Fruit fly (Drosophila melanogaster) whole organism, pupa: ENCODE data around the gene BG642167.
A peak's percentile ranks its signal among the peaks of the same experiment; 100 is the strongest.

Source experiments
- CG10348 ChIP-seq: fragments of 200-800 bp; sonication (Bioruptor generic); IDR thresholded peaks from 2 replicates; pipeline ENCODE4 v1.3.6; 2022; ENCODE audit warnings: missing biosample characterization, missing genetic modification characterization
- CG12605 ChIP-seq: fragments of 200-800 bp; sonication (Bioruptor generic); IDR thresholded peaks from 2 replicates; pipeline ENCODE4 v1.3.6; 2022; ENCODE audit warnings: missing biosample characterization, missing genetic modification characterization
- CG13204 ChIP-seq: fragments of 200-800 bp; sonication (Bioruptor generic); optimal IDR thresholded peaks from 2 replicates; lab custom pipeline; 2018; ENCODE audit warnings: missing biosample characterization, mild to moderate bottlenecking, missing genetic modification characterization, moderate library complexity
- CG14655 ChIP-seq: fragments of 200-800 bp; sonication (Bioruptor generic); optimal IDR thresholded peaks from 3 replicates; lab custom pipeline; 2017; ENCODE audit warnings: mild to moderate bottlenecking, missing biosample characterization, missing genetic modification reagents, missing genetic modification characterization
- CG15710 ChIP-seq: fragments of 200-800 bp; sonication (Bioruptor generic); optimal IDR thresholded peaks from 2 replicates; lab custom pipeline; 2018; ENCODE audit warnings: missing biosample characterization, mild to moderate bottlenecking, missing genetic modification characterization, moderate library complexity
- CG17806 ChIP-seq: fragments of 200-800 bp; sonication (Bioruptor generic); optimal IDR thresholded peaks from 2 replicates; lab custom pipeline; 2018; ENCODE audit warnings: missing biosample characterization, mild to moderate bottlenecking, missing genetic modification characterization, moderate library complexity
- CG32121 ChIP-seq: fragments of 200-800 bp; sonication (Bioruptor generic); IDR thresholded peaks from 2 replicates; pipeline ENCODE4 v1.3.6; 2022; ENCODE audit warnings: missing biosample characterization, missing genetic modification characterization
- CG34367 ChIP-seq: fragments of 200-800 bp; sonication (Bioruptor generic); optimal IDR thresholded peaks from 2 replicates; lab custom pipeline; 2018; ENCODE audit warnings: missing biosample characterization, mild to moderate bottlenecking, missing genetic modification characterization
- CG4496 ChIP-seq: fragments of 200-800 bp; sonication (Bioruptor generic); IDR thresholded peaks from 3 replicates; pipeline ENCODE4 v1.3.6; 2022; ENCODE audit warnings: missing biosample characterization, missing genetic modification characterization
- CG8159 ChIP-seq: fragments of 200-800 bp; sonication (Bioruptor generic); optimal IDR thresholded peaks from 3 replicates; lab custom pipeline; 2018; ENCODE audit warnings: missing biosample characterization, mild to moderate bottlenecking, missing genetic modification characterization, moderate library complexity
- CG8301 ChIP-seq: fragments of 200-800 bp; sonication (Bioruptor generic); optimal IDR thresholded peaks from 2 replicates; lab custom pipeline; 2018; ENCODE audit warnings: missing biosample characterization, mild to moderate bottlenecking, missing genetic modification characterization
- CG9948 ChIP-seq: fragments of 200-800 bp; sonication (Bioruptor generic); optimal IDR thresholded peaks from 2 replicates; lab custom pipeline; 2018; ENCODE audit warnings: missing biosample characterization, mild to moderate bottlenecking, missing genetic modification characterization, moderate library complexity
- D1 ChIP-seq: fragments of 200-800 bp; sonication (Bioruptor generic); optimal IDR thresholded peaks from 2 replicates; lab custom pipeline; 2018; ENCODE audit warnings: missing biosample characterization, mild to moderate bottlenecking, missing genetic modification characterization, moderate library complexity
- EcR ChIP-seq: fragments of 200-800 bp; sonication (Bioruptor generic); optimal IDR thresholded peaks from 3 replicates; lab custom pipeline; 2019; ENCODE audit warnings: missing biosample characterization, missing genetic modification characterization, mild to moderate bottlenecking, moderate library complexity, missing genetic modification reagents
- Ets98B ChIP-seq: fragments of 200-800 bp; sonication (Bioruptor generic); IDR thresholded peaks from 2 replicates; pipeline ENCODE4 v1.3.6; 2022; ENCODE audit warnings: missing biosample characterization, missing genetic modification characterization
- Pif1A ChIP-seq: fragments of 200-800 bp; sonication (Bioruptor generic); optimal IDR thresholded peaks from 3 replicates; lab custom pipeline; 2016; ENCODE audit warnings: missing biosample characterization, missing genetic modification characterization
- Pif1B ChIP-seq: fragments of 200-800 bp; sonication (Bioruptor generic); optimal IDR thresholded peaks from 3 replicates; lab custom pipeline; 2016; ENCODE audit warnings: missing biosample characterization, missing genetic modification characterization
- Snoo ChIP-seq: fragments of 200-800 bp; sonication (Bioruptor generic); optimal IDR thresholded peaks from 3 replicates; lab custom pipeline; 2017; ENCODE audit warnings: missing biosample characterization, mild to moderate bottlenecking, missing genetic modification characterization, inconsistent platforms
- fd96Ca ChIP-seq: fragments of 200-800 bp; sonication (Bioruptor generic); IDR thresholded peaks from 3 replicates; pipeline ENCODE4 v1.3.6; 2022; ENCODE audit warnings: missing biosample characterization, missing genetic modification characterization
- gl ChIP-seq: fragments of 200-800 bp; sonication (Bioruptor generic); optimal IDR thresholded peaks from 2 replicates; lab custom pipeline; 2018; ENCODE audit warnings: missing biosample characterization, mild to moderate bottlenecking, missing genetic modification characterization
- rn ChIP-seq: fragments of 200-800 bp; sonication (Bioruptor generic); IDR thresholded peaks from 2 replicates; pipeline ENCODE4 v1.3.6; 2022; ENCODE audit warnings: missing biosample characterization, missing genetic modification characterization

The BG642167 gene

DNA sequence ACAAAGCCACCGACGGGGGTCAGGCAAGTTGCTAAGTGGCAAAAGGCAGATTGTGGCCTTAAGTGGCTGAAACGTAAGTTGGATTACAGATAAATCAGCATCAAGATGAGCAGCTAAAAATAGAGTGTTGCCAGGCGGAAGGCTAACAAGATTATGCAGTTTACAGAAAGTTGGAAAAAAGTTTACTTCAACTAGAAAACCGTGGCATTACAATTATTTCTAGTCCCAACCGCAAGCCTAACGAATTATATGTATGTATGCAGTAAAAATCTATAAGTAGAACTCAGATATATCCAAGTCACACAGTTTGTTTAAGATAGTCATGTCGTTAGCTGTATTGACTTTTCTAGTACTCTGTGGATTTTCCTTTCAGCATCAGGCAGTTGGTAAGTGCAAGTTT lies at the start of gene BG642167:
TSS of gene BG642167 (plus strand) at position 301 of the 400 bp plus-strand sequence.
- TF ChIP-seq CG12605 (no peak), CG9948 (no peak), Snoo (tag; lab: Kevin White, UChicago) (no peak), CG34367 (tag; lab: Kevin White, UChicago) (no peak), CG32121 (GFP tag; lab: Robert Waterston, UW) (no peak), Pif1A (GFP tag; lab: Kevin White, UChicago) (no peak), Pif1B (no peak), rn (GFP tag; lab: Robert Waterston, UW) (no peak), EcR (no peak), D1 (tag; lab: Kevin White, UChicago) (no peak), fd96Ca (no peak), CG13204 (GFP tag; lab: Kevin White, UChicago) (no peak), CG8301 (no peak), gl (no peak), CG15710 (no peak), CG10348 (GFP tag; lab: Robert Waterston, UW) (no peak), CG8159 (no peak), CG17806 (no peak)
- TF ChIP-seq, all 21 proteins: peak for 0

DNA sequence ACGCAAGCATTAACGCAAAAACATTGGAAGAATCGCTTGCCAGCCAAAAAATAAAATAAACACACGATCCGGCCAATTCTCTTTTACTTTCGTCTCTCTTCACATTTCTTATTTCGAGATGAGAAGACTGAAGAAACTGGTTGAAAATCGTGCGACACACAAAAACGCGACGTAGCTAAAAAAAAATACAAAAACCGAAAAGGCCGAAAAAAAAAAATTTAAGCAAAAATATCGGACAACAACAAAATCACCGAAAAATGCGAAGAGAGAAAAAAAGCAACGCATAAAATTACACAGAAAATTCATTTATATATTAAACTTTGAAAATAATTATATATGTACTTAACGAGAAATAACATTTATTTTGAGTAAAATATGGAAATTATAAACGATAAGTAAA lies 46.8 kb upstream of the BG642167 start:
- TF ChIP-seq CG15710 (no peak), CG14655 (GFP tag; lab: Kevin White, UChicago) (no peak), EcR (no peak), D1 (tag; lab: Kevin White, UChicago) (no peak), CG8301 (no peak), Pif1A (GFP tag; lab: Kevin White, UChicago) (peak; percentile 21), rn (GFP tag; lab: Robert Waterston, UW) (no peak), Snoo (tag; lab: Kevin White, UChicago) (peak; percentile 62), CG32121 (GFP tag; lab: Robert Waterston, UW) (peak; percentile 56; the same call in 1 of the 2 replicates), CG4496 (GFP tag; lab: Robert Waterston, UW) (peak; percentile 15; the same call in 1 of the 3 replicates)

DNA sequence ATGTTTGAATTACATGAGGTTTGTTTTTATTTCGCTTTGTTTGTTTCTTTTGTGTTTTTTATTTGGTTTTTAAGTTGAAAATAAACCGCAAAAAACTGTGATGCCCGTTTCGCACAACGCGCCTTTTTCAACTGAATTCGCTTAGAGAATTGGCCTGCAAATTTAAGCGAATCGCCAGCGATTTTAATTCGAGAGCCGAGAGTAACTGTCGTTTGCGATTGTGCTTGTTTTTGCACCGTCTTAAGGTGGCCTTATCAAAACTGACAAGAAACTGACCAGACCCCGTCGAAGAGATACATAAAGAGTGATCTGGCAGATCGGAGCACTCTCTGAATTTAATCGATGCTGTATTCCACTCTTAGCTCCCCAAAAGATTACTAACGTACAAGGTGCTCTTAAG lies 46.1 kb upstream of the BG642167 start:
- no peak for TF ChIP-seq Snoo (tag; lab: Kevin White, UChicago)
- no peak for TF ChIP-seq CG32121 (GFP tag; lab: Robert Waterston, UW)
- TF ChIP-seq Pif1B: no peak
- no peak for TF ChIP-seq CG8159
- TF ChIP-seq gl: no peak
- no peak for TF ChIP-seq Pif1A (GFP tag; lab: Kevin White, UChicago)
- peak; percentile 16 for TF ChIP-seq CG14655 (GFP tag; lab: Kevin White, UChicago)
- no peak for TF ChIP-seq CG34367 (tag; lab: Kevin White, UChicago)
- no peak for TF ChIP-seq EcR
- no peak for TF ChIP-seq D1 (tag; lab: Kevin White, UChicago)
- peak; percentile 41; the same call in 1 of the 2 replicates for TF ChIP-seq CG12605
- TF ChIP-seq CG4496 (GFP tag; lab: Robert Waterston, UW): 0 out of 3 replicates have a peak, but pooled peaks have one; percentile 42
- no peak for TF ChIP-seq CG13204 (GFP tag; lab: Kevin White, UChicago)
- TF ChIP-seq Ets98B: peak; percentile 45; the same call in 1 of the 2 replicates
- 0 out of 3 replicates have a peak, but pooled peaks have one; percentile 22 for TF ChIP-seq fd96Ca
- TF ChIP-seq CG8301: no peak
- TF ChIP-seq CG10348 (GFP tag; lab: Robert Waterston, UW): no peak
- no peak for TF ChIP-seq rn (GFP tag; lab: Robert Waterston, UW)
- no peak for TF ChIP-seq CG9948
- TF ChIP-seq CG15710: no peak
- no peak for TF ChIP-seq CG17806

DNA sequence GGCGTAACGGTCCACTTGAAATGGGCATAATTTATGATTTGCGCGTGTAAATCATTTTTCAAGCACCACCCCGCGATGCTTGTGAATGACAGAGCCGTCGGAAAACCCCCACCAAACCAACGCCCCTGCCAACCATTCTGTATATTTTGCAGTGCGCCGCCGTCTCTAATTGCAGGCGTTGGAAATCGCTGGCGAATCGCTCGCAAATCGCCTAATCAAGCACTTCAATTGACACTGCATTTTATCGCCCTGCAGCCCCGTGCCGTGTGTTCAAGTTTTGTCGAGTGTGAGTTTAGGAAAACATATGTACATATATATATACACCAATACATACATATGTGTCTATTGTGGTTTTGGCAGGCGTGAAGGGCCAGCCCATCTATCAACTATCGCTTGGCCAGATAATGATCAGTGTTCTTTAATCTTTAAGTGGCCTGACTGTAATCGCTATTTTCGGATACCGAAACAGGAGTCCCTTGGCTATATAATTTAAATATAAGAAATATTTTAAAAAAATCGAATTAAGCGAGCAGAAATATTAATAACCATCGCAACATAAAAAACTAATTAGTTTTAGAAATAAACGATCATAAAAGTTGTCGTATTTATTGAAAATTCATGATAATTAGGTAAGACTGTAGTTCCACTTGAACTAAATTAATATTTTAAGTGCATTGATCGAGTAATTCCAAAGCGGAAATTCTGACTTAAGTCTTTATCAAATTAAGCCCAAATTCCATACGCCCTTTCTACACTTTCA lies 44.1 kb upstream of the BG642167 start:
- TF ChIP-seq CG32121 (GFP tag; lab: Robert Waterston, UW) (no peak), CG14655 (GFP tag; lab: Kevin White, UChicago) (no peak), gl (no peak), CG9948 (no peak), D1 (tag; lab: Kevin White, UChicago) (no peak), Ets98B (no peak), CG10348 (GFP tag; lab: Robert Waterston, UW) (no peak), CG13204 (GFP tag; lab: Kevin White, UChicago) (no peak), CG4496 (GFP tag; lab: Robert Waterston, UW) (no peak), rn (GFP tag; lab: Robert Waterston, UW) (no peak), CG8159 (no peak), Snoo (tag; lab: Kevin White, UChicago) (no peak), CG8301 (no peak), Pif1A (GFP tag; lab: Kevin White, UChicago) (no peak), EcR (no peak), fd96Ca (no peak), CG17806 (no peak), CG12605 (no peak), Pif1B (no peak)

DNA sequence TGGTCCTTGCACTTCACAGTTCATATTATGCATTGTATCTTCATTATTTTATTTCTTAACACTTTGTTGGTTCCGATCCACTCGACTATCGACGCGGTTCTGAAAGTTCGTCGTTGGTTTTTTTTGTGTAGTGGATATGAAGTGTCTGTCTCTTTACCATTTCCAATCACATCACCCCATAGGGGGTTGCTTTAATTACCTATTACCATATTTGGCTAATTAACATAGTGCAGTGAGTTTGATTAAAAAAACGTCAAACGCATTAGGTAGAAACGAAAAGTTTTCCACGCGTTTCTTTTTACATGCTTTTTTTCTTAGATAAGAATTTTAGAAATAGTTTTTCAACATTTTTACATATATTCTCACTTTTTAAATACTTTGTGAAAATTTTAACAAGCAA lies 43.2 kb upstream of the BG642167 start, which contains the start of gene LpR1:
TSS of gene LpR1 (minus strand) at position 101 of the 400 bp plus-strand sequence.
- TF ChIP-seq gl (no peak), rn (GFP tag; lab: Robert Waterston, UW) (no peak), CG10348 (GFP tag; lab: Robert Waterston, UW) (no peak), CG12605 (no peak), CG34367 (tag; lab: Kevin White, UChicago) (no peak), fd96Ca (no peak), CG32121 (GFP tag; lab: Robert Waterston, UW) (no peak), EcR (no peak), CG14655 (GFP tag; lab: Kevin White, UChicago) (no peak)

DNA sequence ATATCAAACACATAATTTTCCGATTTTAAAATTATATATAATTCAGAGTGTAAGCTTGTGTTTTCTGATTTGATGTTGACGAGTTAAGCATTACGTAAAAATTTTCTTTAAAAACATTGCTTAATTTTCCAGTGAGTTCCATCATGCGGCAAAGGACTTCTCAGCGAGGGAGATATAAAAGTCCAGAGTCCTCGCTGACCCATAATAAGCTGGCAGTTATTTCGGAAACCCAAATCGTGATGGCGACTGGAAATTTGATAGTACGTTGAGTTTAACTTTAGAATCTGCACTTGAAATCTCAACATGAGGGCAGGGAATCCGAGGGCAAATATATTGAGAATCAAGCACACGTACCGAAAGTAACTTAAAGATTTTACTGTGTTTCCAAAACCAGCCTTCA lies 31.0 kb upstream of the BG642167 start, which contains the start of the genes CG17197 and CG17198:
TSS of gene CG17197 (minus strand) at position 101 of the 400 bp plus-strand sequence.
TSS of gene CG17198 (minus strand) at position 101 of the 400 bp plus-strand sequence.
- TF ChIP-seq CG4496 (GFP tag; lab: Robert Waterston, UW) (no peak), Pif1A (GFP tag; lab: Kevin White, UChicago) (no peak), rn (GFP tag; lab: Robert Waterston, UW) (no peak), Pif1B (no peak), Snoo (tag; lab: Kevin White, UChicago) (no peak), CG13204 (GFP tag; lab: Kevin White, UChicago) (no peak), EcR (no peak), gl (no peak), CG8159 (no peak), CG9948 (no peak)
- TF ChIP-seq, all 21 proteins: peak for 0
